Fruit fly (Drosophila melanogaster) whole organism, adult: ENCODE results near the gene dlg1.

ENCODE experiments used
- CG12768 ChIP-seq: fragments of 200-800 bp; sonication (Bioruptor generic); optimal IDR thresholded peaks from 2 replicates; lab custom pipeline; 2017; ENCODE audit warnings: missing biosample characterization, missing genetic modification characterization, mild to moderate bottlenecking, moderate library complexity, missing genetic modification reagents
- CG33017 ChIP-seq: fragments of 200-800 bp; sonication (Bioruptor generic); optimal IDR thresholded peaks from 2 replicates; lab custom pipeline; 2018; ENCODE audit warnings: missing biosample characterization, mild to moderate bottlenecking, missing genetic modification characterization, moderate library complexity
- CG7045 ChIP-seq: fragments of 200-800 bp; sonication (Bioruptor generic); optimal IDR thresholded peaks from 2 replicates; lab custom pipeline; 2017; ENCODE audit warnings: missing biosample characterization, mild to moderate bottlenecking, missing genetic modification characterization
- CG7101 ChIP-seq: fragments of 200-800 bp; sonication (Bioruptor generic); optimal IDR thresholded peaks from 2 replicates; lab custom pipeline; 2018; ENCODE audit warnings: missing biosample characterization, mild to moderate bottlenecking, missing genetic modification characterization, moderate library complexity
- Crg-1 ChIP-seq: fragments of 200-800 bp; sonication (Bioruptor generic); optimal IDR thresholded peaks from 2 replicates; lab custom pipeline; 2016; ENCODE audit warnings: missing biosample characterization, missing genetic modification characterization
- Mnt ChIP-seq: fragments of 200-800 bp; sonication (Bioruptor generic); optimal IDR thresholded peaks from 2 replicates; lab custom pipeline; 2016; ENCODE audit warnings: missing biosample characterization, mild to moderate bottlenecking, missing genetic modification characterization
- bab1 ChIP-seq: fragments of 200-800 bp; sonication (Bioruptor generic); optimal IDR thresholded peaks from 3 replicates; lab custom pipeline; 2019; ENCODE audit warnings: missing biosample characterization, mild to moderate bottlenecking, missing genetic modification characterization, moderate library complexity
- cic ChIP-seq: fragments of 200-800 bp; sonication (Bioruptor generic); optimal IDR thresholded peaks from 2 replicates; lab custom pipeline; 2017; ENCODE audit warnings: missing biosample characterization, mild to moderate bottlenecking, missing genetic modification characterization, moderate library complexity
- kay ChIP-seq: fragments of 200-800 bp; sonication (Bioruptor generic); peaks from one replicate; lab custom pipeline; 2016; ENCODE audit warnings: missing biosample characterization, missing genetic modification characterization, borderline replicate concordance
- ovo ChIP-seq: fragments of 200-800 bp; sonication (Bioruptor generic); optimal IDR thresholded peaks from 2 replicates; lab custom pipeline; 2016; ENCODE audit warnings: missing biosample characterization, missing genetic modification characterization
- pad ChIP-seq: fragments of 200-800 bp; sonication (Bioruptor generic); optimal IDR thresholded peaks from 3 replicates; lab custom pipeline; 2017; ENCODE audit warnings: missing biosample characterization, missing genetic modification characterization, mild to moderate bottlenecking, moderate library complexity, missing genetic modification reagents
- tj ChIP-seq: fragments of 200-800 bp; sonication (Bioruptor generic); optimal IDR thresholded peaks from 3 replicates; lab custom pipeline; 2017; ENCODE audit warnings: missing biosample characterization, mild to moderate bottlenecking, missing genetic modification characterization, moderate library complexity
- toe ChIP-seq: fragments of 200-800 bp; sonication (Bioruptor generic); optimal IDR thresholded peaks from 2 replicates; lab custom pipeline; 2016; ENCODE audit warnings: missing biosample characterization, missing genetic modification characterization

- TF ChIP-seq pad (GFP tag; lab: Kevin White, UChicago) (no peak), Mnt (GFP tag; lab: Kevin White, UChicago) (peak; percentile 31), cic (GFP tag; lab: Kevin White, UChicago) (peak; percentile 65), CG7101 (tag; lab: Kevin White, UChicago) (peak; percentile 51), Crg-1 (GFP tag; lab: Kevin White, UChicago) (no peak), toe (GFP tag; lab: Kevin White, UChicago) (peak; percentile 11), CG12768 (no peak), kay (GFP tag; lab: Kevin White, UChicago) (peak; percentile 84), ovo (GFP tag; lab: Kevin White, UChicago) (peak; percentile 10), CG7045 (GFP tag; lab: Kevin White, UChicago) (no peak), CG33017 (tag; lab: Kevin White, UChicago) (no peak), tj (GFP tag; lab: Kevin White, UChicago) (peak; percentile 66), bab1 (GFP tag; lab: Kevin White, UChicago) (peak; percentile 11)
These were observed 72.6 kb downstream of the dlg1 start, which contains the start of gene Sk1 for dm6 chrX:11441829-11442634.
